Fruit fly (Drosophila melanogaster): ENCODE results near the gene CG2926.

CG2926 gene

dm6 chr3R:5601044-5601523 lies 12.9 kb upstream of the CG2926 start, which contains the start of the genes kra and SecS (continued):
- no peak for TF ChIP-seq Drgx (GFP tag; IDR thresholded peaks at IDR 0.05)
- TF ChIP-seq gt (GFP tag; IDR thresholded peaks at IDR 0.05): no peak
- no peak for TF ChIP-seq eyg (GFP tag; optimal IDR thresholded peaks at IDR 0.05)
- no peak for TF ChIP-seq fd64A (GFP tag; optimal IDR thresholded peaks at IDR 0.05)
- no peak for TF ChIP-seq CG11247 (GFP tag; IDR thresholded peaks at IDR 0.05)
- peak; percentile 1 for TF ChIP-seq nom (GFP tag; optimal IDR thresholded peaks at IDR 0.05)
- TF ChIP-seq CG8359 (GFP tag; optimal IDR thresholded peaks at IDR 0.05; ENCODE audit: borderline replicate concordance): no peak
- no peak for TF ChIP-seq Adf1 (GFP tag; IDR thresholded peaks at IDR 0.05)
- peak; percentile 4 for TF ChIP-seq D19B (GFP tag; optimal IDR thresholded peaks at IDR 0.05)
- TF ChIP-seq gsb-n (tag; optimal IDR thresholded peaks at IDR 0.05): no peak
- TF ChIP-seq pan (optimal IDR thresholded peaks at IDR 0.05): no peak
- TF ChIP-seq pan (GFP tag; optimal IDR thresholded peaks at IDR 0.05 in 1 of 2, IDR thresholded peaks at IDR 0.05 in 1 of 2): no peak
- no peak for TF ChIP-seq CG6683 (GFP tag; optimal IDR thresholded peaks at IDR 0.05)
- peak; percentile 74 for TF ChIP-seq CG12391 (tag; optimal IDR thresholded peaks at IDR 0.05)
- peak; percentile 32 for TF ChIP-seq CG8944 (GFP tag; optimal IDR thresholded peaks at IDR 0.05)
- TF ChIP-seq Dp (GFP tag; optimal IDR thresholded peaks at IDR 0.05): peak; percentile 58
- no peak for TF ChIP-seq NK7.1 (GFP tag; optimal IDR thresholded peaks at IDR 0.05)
- no peak for TF ChIP-seq CG11456 (GFP tag; IDR thresholded peaks at IDR 0.05)
- TF ChIP-seq CG12769 (tag; optimal IDR thresholded peaks at IDR 0.05): no peak
- peak; percentile 65 for TF ChIP-seq tin (GFP tag; optimal IDR thresholded peaks at IDR 0.05)
- no peak for TF ChIP-seq pfk (GFP tag; optimal IDR thresholded peaks at IDR 0.05)
- peak; percentile 47 for TF ChIP-seq Side (GFP tag; optimal IDR thresholded peaks at IDR 0.05)
- no peak for TF ChIP-seq hb (GFP tag; IDR thresholded peaks at IDR 0.05; ENCODE audit: partially characterized antibody)
- peak; percentile 66 for TF ChIP-seq Hr3 (GFP tag; optimal IDR thresholded peaks at IDR 0.05)
- TF ChIP-seq Usf (GFP tag; optimal IDR thresholded peaks at IDR 0.05): no peak
- TF ChIP-seq Oaz (GFP tag; IDR thresholded peaks at IDR 0.05): no peak
- TF ChIP-seq CG13894 (tag; optimal IDR thresholded peaks at IDR 0.05): peak; percentile 14
- peak; percentile 60 for TF ChIP-seq CG30020 (tag; optimal IDR thresholded peaks at IDR 0.05)
- TF ChIP-seq gcm2 (GFP tag; optimal IDR thresholded peaks at IDR 0.05): no peak
- peak; percentile 72 to 77 for TF ChIP-seq Hr51 (GFP tag; optimal IDR thresholded peaks at IDR 0.05)
- no peak for TF ChIP-seq CG14667 (GFP tag; IDR thresholded peaks at IDR 0.05)
- TF ChIP-seq CG32532 (GFP tag; IDR thresholded peaks at IDR 0.05): no peak
- TF ChIP-seq odd (GFP tag; optimal IDR thresholded peaks at IDR 0.05): no peak
- TF ChIP-seq CG6813 (GFP tag; optimal IDR thresholded peaks at IDR 0.05): no peak
- peak; percentile 40 for TF ChIP-seq NC2β (GFP tag; optimal IDR thresholded peaks at IDR 0.05)
- peak; percentile 56 for TF ChIP-seq CrebB (tag; optimal IDR thresholded peaks at IDR 0.05)
- no peak for TF ChIP-seq NFAT (GFP tag; IDR thresholded peaks at IDR 0.05)
- peak; percentile 40 for TF ChIP-seq CG9609 (GFP tag; optimal IDR thresholded peaks at IDR 0.05)
- TF ChIP-seq Fer3 (tag; optimal IDR thresholded peaks at IDR 0.05): peak; percentile 57
- no peak for TF ChIP-seq Lim3 (GFP tag; IDR thresholded peaks at IDR 0.05)
- no peak for TF ChIP-seq ssp (GFP tag; IDR thresholded peaks at IDR 0.05)
- TF ChIP-seq CG7372 (GFP tag; IDR thresholded peaks at IDR 0.05): no peak
- TF ChIP-seq CG17829 (tag; optimal IDR thresholded peaks at IDR 0.05): peak; percentile 67
- peak; percentile 9 for TF ChIP-seq sd (tag; optimal IDR thresholded peaks at IDR 0.05)
- TF ChIP-seq CG17802 (tag; optimal IDR thresholded peaks at IDR 0.05): no peak
- peak; percentile 57 for TF ChIP-seq CG4820 (GFP tag; optimal IDR thresholded peaks at IDR 0.05)
- TF ChIP-seq CG7556 (GFP tag; optimal IDR thresholded peaks at IDR 0.05): peak; percentile 62
- TF ChIP-seq nau (GFP tag; optimal IDR thresholded peaks at IDR 0.05): no peak
- no peak for TF ChIP-seq wdn (GFP tag; IDR thresholded peaks at IDR 0.05)
- TF ChIP-seq tgo (GFP tag; IDR thresholded peaks at IDR 0.05): no peak
- TF ChIP-seq lilli (GFP tag; optimal IDR thresholded peaks at IDR 0.05): peak; percentile 73
